Worm (Caenorhabditis elegans): ENCODE data around the gene F38E1.10.

The F38E1.10 gene

ce11 chrV:8383716-8384115 is 8.4 kb upstream of the F38E1.10 start, which contains the start of gene F52E1.14:
TSS of gene F52E1.14 (plus strand) at chrV:8383922.
- TF ChIP-seq fos-1 (tag; optimal IDR thresholded peaks at IDR 0.05), result peak; percentile 67
- peak; percentile 39 for TF ChIP-seq F13H6.1 (tag; optimal IDR thresholded peaks at IDR 0.05)
- peak; percentile 51 for TF ChIP-seq sma-9 (GFP tag; optimal IDR thresholded peaks at IDR 0.05)
- no peak for TF ChIP-seq sma-9 (tag; optimal IDR thresholded peaks at IDR 0.05)
- peak; percentile 51 for TF ChIP-seq crh-2 (tag; optimal IDR thresholded peaks at IDR 0.05)
- TF ChIP-seq lin-39 (tag; optimal IDR thresholded peaks at IDR 0.05), result no peak
- TF ChIP-seq unc-39 (tag; optimal IDR thresholded peaks at IDR 0.05), result no peak
- no peak for TF ChIP-seq ceh-16 (tag; optimal IDR thresholded peaks at IDR 0.05)

ce11 chrV:8380076-8380475 is 4.8 kb upstream of the F38E1.10 start:
- TF ChIP-seq lsy-2 (tag; optimal IDR thresholded peaks at IDR 0.05), result no peak
- no peak for TF ChIP-seq nhr-11 (tag; optimal IDR thresholded peaks at IDR 0.05)
- TF ChIP-seq ZK546.5 (tag; optimal IDR thresholded peaks at IDR 0.05), result no peak
- TF ChIP-seq mdl-1 (tag; optimal IDR thresholded peaks at IDR 0.05), result no peak
- no peak for TF ChIP-seq skn-1 (tag; optimal IDR thresholded peaks at IDR 0.05)
- no peak for TF ChIP-seq elt-1 (tag; optimal IDR thresholded peaks at IDR 0.05)
- TF ChIP-seq blmp-1 (tag; optimal IDR thresholded peaks at IDR 0.05; ENCODE audit: insufficient read depth), result no peak
- no peak for TF ChIP-seq lin-13 (GFP tag; optimal IDR thresholded peaks at IDR 0.05)
- TF ChIP-seq Y55F3AM.14 (GFP tag; optimal IDR thresholded peaks at IDR 0.05), result no peak

- TF ChIP-seq ceh-16 (tag; optimal IDR thresholded peaks at IDR 0.05) (no peak), mab-5 (tag; optimal IDR thresholded peaks at IDR 0.05) (no peak), F13H6.1 (tag; optimal IDR thresholded peaks at IDR 0.05) (no peak), dmd-4 (tag; optimal IDR thresholded peaks at IDR 0.05) (no peak), ztf-1 (GFP tag; conservative IDR thresholded peaks at IDR 0.05) (no peak), unc-55 (GFP tag; optimal IDR thresholded peaks at IDR 0.05) (no peak), nhr-6 (tag; optimal IDR thresholded peaks at IDR 0.05) (no peak), mbf-1 (tag; optimal IDR thresholded peaks at IDR 0.05) (no peak), skn-1 (tag; optimal IDR thresholded peaks at IDR 0.05) (no peak), C34F6.9 (tag; optimal IDR thresholded peaks at IDR 0.05) (no peak), lin-11 (tag; optimal IDR thresholded peaks at IDR 0.05) (no peak), nhr-10 (tag; optimal IDR thresholded peaks at IDR 0.05) (no peak), R02D3.7 (tag; optimal IDR thresholded peaks at IDR 0.05) (no peak), blmp-1 (tag; optimal IDR thresholded peaks at IDR 0.05; ENCODE audit: insufficient read depth) (no peak)
These were observed 3.9 kb upstream of the F38E1.10 start, which contains the start of gene F52E1.5 for ce11 chrV:8379206-8379605. TSS of gene F52E1.5 (plus strand) at chrV:8379506.

ce11 chrV:8375849-8376248 is 530 bp upstream of the F38E1.10 start, which contains the start of gene F38E1.3:
TSS of gene F38E1.3 (plus strand) at chrV:8376149.
- no peak for TF ChIP-seq ztf-4 (tag; optimal IDR thresholded peaks at IDR 0.05)
- TF ChIP-seq blmp-1 (tag; optimal IDR thresholded peaks at IDR 0.05; ENCODE audit: insufficient read depth), result no peak
- no peak for TF ChIP-seq crh-2 (tag; optimal IDR thresholded peaks at IDR 0.05)
- no peak for TF ChIP-seq Y55F3AM.14 (GFP tag; optimal IDR thresholded peaks at IDR 0.05)
- no peak for TF ChIP-seq ceh-16 (tag; optimal IDR thresholded peaks at IDR 0.05)
- TF ChIP-seq nhr-237 (tag; optimal IDR thresholded peaks at IDR 0.05), result no peak

- no peak for TF ChIP-seq gmeb-1 (tag; optimal IDR thresholded peaks at IDR 0.05)
- TF ChIP-seq R02D3.7 (tag; optimal IDR thresholded peaks at IDR 0.05), result no peak
These were observed 4.6 kb downstream of the F38E1.10 start, which contains the start of gene gpa-2 for ce11 chrV:8370705-8371104. TSS of gene gpa-2 (plus strand) at chrV:8371005.

- TF ChIP-seq nhr-10 (tag; optimal IDR thresholded peaks at IDR 0.05) (no peak), peb-1 (tag; optimal IDR thresholded peaks at IDR 0.05) (no peak), mbf-1 (tag; optimal IDR thresholded peaks at IDR 0.05) (no peak), ama-1 (optimal IDR thresholded peaks at IDR 0.05) (no peak), nhr-6 (tag; optimal IDR thresholded peaks at IDR 0.05) (no peak), aly-2 (tag; optimal IDR thresholded peaks at IDR 0.05) (no peak), fos-1 (tag; optimal IDR thresholded peaks at IDR 0.05) (no peak), nhr-23 (tag; optimal IDR thresholded peaks at IDR 0.05) (no peak), sma-9 (GFP tag; optimal IDR thresholded peaks at IDR 0.05) (no peak), sma-9 (tag; optimal IDR thresholded peaks at IDR 0.05) (no peak), ztf-11 (tag; optimal IDR thresholded peaks at IDR 0.05) (no peak), elt-1 (tag; optimal IDR thresholded peaks at IDR 0.05) (no peak), nhr-77 (tag; optimal IDR thresholded peaks at IDR 0.05) (no peak), zag-1 (tag; optimal IDR thresholded peaks at IDR 0.05) (no peak), gmeb-1 (tag; optimal IDR thresholded peaks at IDR 0.05) (no peak), unc-55 (GFP tag; optimal IDR thresholded peaks at IDR 0.05) (no peak), F13H6.1 (tag; optimal IDR thresholded peaks at IDR 0.05) (no peak), lin-13 (GFP tag; optimal IDR thresholded peaks at IDR 0.05) (no peak), nhr-129 (tag; optimal IDR thresholded peaks at IDR 0.05) (no peak), egl-27 (tag; optimal IDR thresholded peaks at IDR 0.05) (no peak), mdl-1 (tag; optimal IDR thresholded peaks at IDR 0.05) (no peak)
These were observed 15.5 kb downstream of the F38E1.10 start, which contains the start of gene F38E1.6 for ce11 chrV:8359792-8360191. TSS of gene F38E1.6 (plus strand) at chrV:8360092.
